Worm (Caenorhabditis elegans): Measurements from ENCODE around the gene ZK1248.20.

DNA sequence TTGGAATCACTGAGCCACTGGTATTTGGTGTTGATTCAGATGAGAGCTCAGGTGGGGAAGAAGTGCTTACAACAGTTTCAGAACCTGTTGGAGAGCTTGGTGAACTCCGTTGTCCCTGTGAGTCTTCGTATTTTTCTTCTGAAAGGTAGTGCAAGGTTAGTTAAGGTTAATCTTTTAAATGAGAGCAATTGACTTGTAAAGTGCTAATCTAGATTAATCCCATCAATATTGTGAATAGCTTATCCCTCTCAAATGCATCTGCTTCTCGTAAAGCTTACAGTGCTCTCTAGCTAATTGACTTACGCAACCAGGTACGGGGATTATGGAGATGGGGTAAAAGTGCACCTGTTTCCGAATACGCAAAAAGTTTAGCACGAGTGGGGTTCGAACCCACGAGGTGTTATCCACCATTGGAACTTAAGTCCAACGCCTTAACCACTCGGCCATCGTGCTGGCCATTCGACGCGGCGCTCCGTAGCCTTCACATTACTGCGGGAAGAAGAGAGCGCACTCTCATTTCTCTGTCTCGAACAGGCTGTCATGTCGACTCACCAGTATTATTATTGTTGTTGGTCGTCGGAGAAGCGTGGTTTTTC lies 43.8 kb upstream of the ZK1248.20 start:
- TF ChIP-seq ztf-23 (GFP tag; IDR thresholded peaks at IDR 0.05) (peak; percentile 80), tab-1 (GFP tag; IDR thresholded peaks at IDR 0.05) (peak; percentile 82), T22C8.4 (GFP tag; IDR thresholded peaks at IDR 0.05) (peak; percentile 41; the same call in 1 of the 2 replicates), klf-2 (GFP tag; conservative IDR thresholded peaks at IDR 0.05) (no peak; the same call in 1 of the 2 replicates), flt-1 (GFP tag; IDR thresholded peaks at IDR 0.05) (peak; percentile 80; the same call in 1 of the 2 replicates), med-1 (GFP tag; optimal IDR thresholded peaks at IDR 0.05; ENCODE audit: insufficient read depth) (no peak), ref-1 (GFP tag; conservative IDR thresholded peaks at IDR 0.05) (0 out of 2 replicates have a peak, but pooled peaks have one; percentile 39), cog-1 (tag; optimal IDR thresholded peaks at IDR 0.05) (peak; percentile 11)
